Worm (Caenorhabditis elegans): Measurements from ENCODE around the gene ulp-2.

Gene ulp-2

DNA sequence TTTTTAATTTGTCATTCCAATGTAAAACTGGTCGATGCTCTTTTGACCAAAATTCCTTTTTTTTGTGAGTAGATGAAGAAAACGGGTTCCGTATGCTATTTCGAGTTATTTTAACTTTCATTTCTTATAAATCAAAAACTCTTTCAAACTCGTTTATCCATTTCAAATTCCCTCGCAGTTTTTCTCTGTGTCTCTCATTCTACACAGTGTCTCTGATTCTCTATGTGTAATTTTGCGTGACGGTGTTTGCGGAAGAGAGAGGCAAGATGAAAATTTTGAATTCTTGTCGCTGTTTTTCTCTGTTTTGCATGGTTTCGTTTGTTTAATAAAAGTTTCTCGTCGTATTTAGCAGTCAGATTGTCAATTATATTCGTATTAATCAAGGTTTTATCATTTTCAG, 39.4 kb upstream of the ulp-2 start, which contains the start of gene citk-2 (continued):
- TF ChIP-seq nhr-90 (tag; optimal IDR thresholded peaks at IDR 0.05; ENCODE audit: poor library complexity) (peak; percentile 93), blmp-1 (tag; optimal IDR thresholded peaks at IDR 0.05) (no peak), sup-37 (GFP tag; optimal IDR thresholded peaks at IDR 0.05) (peak; percentile 52), nhr-237 (tag; optimal IDR thresholded peaks at IDR 0.05) (peak; percentile 50), lin-39 (tag; optimal IDR thresholded peaks at IDR 0.05) (peak; percentile 90), efl-3 (GFP tag; optimal IDR thresholded peaks at IDR 0.05) (peak; percentile 38), ztf-4 (tag; optimal IDR thresholded peaks at IDR 0.05) (peak; percentile 90), fkh-8 (tag; optimal IDR thresholded peaks at IDR 0.05) (peak; percentile 66), elt-3 (tag; optimal IDR thresholded peaks at IDR 0.05) (peak in 2 of 6 experiments; percentile 76 to 91), nhr-19 (GFP tag; conservative IDR thresholded peaks at IDR 0.05) (peak; percentile 93), elt-2 (tag; optimal IDR thresholded peaks at IDR 0.05) (peak; percentile 99), hpl-2 (GFP tag; optimal IDR thresholded peaks at IDR 0.05) (no peak), C34B4.2 (tag; optimal IDR thresholded peaks at IDR 0.05) (peak; percentile 45), snu-23 (GFP tag; optimal IDR thresholded peaks at IDR 0.05) (peak; percentile 96), pqm-1 (tag; optimal IDR thresholded peaks at IDR 0.05) (no peak), mef-2 (tag; optimal IDR thresholded peaks at IDR 0.05) (no peak), ceh-90 (tag; optimal IDR thresholded peaks at IDR 0.05) (peak; percentile 60), nhr-84 (tag; optimal IDR thresholded peaks at IDR 0.05) (peak; percentile 58), C16A3.4 (tag; optimal IDR thresholded peaks at IDR 0.05) (peak; percentile 92), isw-1 (GFP tag; IDR thresholded peaks at IDR 0.05) (peak; percentile 90), egl-13 (tag; optimal IDR thresholded peaks at IDR 0.05) (peak; percentile 85), mab-9 (GFP tag; IDR thresholded peaks at IDR 0.05) (peak; percentile 80), nhr-77 (tag; optimal IDR thresholded peaks at IDR 0.05) (peak; percentile 61), nhr-76 (tag; optimal IDR thresholded peaks at IDR 0.05) (no peak), fos-1 (tag; optimal IDR thresholded peaks at IDR 0.05) (peak; percentile 93), grh-1 (GFP tag; IDR thresholded peaks at IDR 0.05) (peak; percentile 95), unc-98 (GFP tag; IDR thresholded peaks at IDR 0.05) (peak; percentile 41; the same call in 1 of the 2 replicates), nhr-28 (tag; optimal IDR thresholded peaks at IDR 0.05) (no peak), nhr-20 (tag; optimal IDR thresholded peaks at IDR 0.05) (peak; percentile 95), aly-2 (tag; optimal IDR thresholded peaks at IDR 0.05) (peak; percentile 92), ceh-82 (tag; optimal IDR thresholded peaks at IDR 0.05) (peak; percentile 74 to 90 (median 88)), sox-4 (tag; optimal IDR thresholded peaks at IDR 0.05) (no peak), ama-1 (optimal IDR thresholded peaks at IDR 0.05) (no peak), hlh-17 (GFP tag; optimal IDR thresholded peaks at IDR 0.05; ENCODE audit: borderline replicate concordance) (no peak), nhr-12 (tag; optimal IDR thresholded peaks at IDR 0.05) (no peak), jun-1 (tag; optimal IDR thresholded peaks at IDR 0.05) (peak; percentile 89), ces-1 (GFP tag; optimal IDR thresholded peaks at IDR 0.05) (no peak)

- TF ChIP-seq elt-3 (tag; optimal IDR thresholded peaks at IDR 0.05) (no peak), sox-4 (tag; optimal IDR thresholded peaks at IDR 0.05) (no peak), efl-1 (optimal IDR thresholded peaks at IDR 0.05) (no peak), efl-1 (GFP tag; optimal IDR thresholded peaks at IDR 0.05 in 1 of 2) (peak in 1 of 2 experiments; percentile 72), snpc-4 (tag; optimal IDR thresholded peaks at IDR 0.05) (no peak), nhr-84 (tag; optimal IDR thresholded peaks at IDR 0.05) (no peak)
Measured at ce11 chrII:4998657-4999056, 39.0 kb upstream of the ulp-2 start, which contains the start of gene F59A6.11. Gene F59A6.11 (minus strand): TSS chrII:4998757.

- no peak for TF ChIP-seq nhr-90 (tag; optimal IDR thresholded peaks at IDR 0.05; ENCODE audit: poor library complexity)
- TF ChIP-seq zag-1 (tag; optimal IDR thresholded peaks at IDR 0.05), result no peak
- no peak for TF ChIP-seq nhr-237 (tag; optimal IDR thresholded peaks at IDR 0.05)
- peak; percentile 18 for TF ChIP-seq rnt-1 (tag; optimal IDR thresholded peaks at IDR 0.05)
- peak; percentile 11 for TF ChIP-seq snu-23 (GFP tag; optimal IDR thresholded peaks at IDR 0.05)
- TF ChIP-seq efl-1 (optimal IDR thresholded peaks at IDR 0.05), result no peak
- peak; percentile 9 to 93 for TF ChIP-seq efl-1 (GFP tag; optimal IDR thresholded peaks at IDR 0.05 in 1 of 2)
- peak; percentile 47 for TF ChIP-seq mep-1 (tag; optimal IDR thresholded peaks at IDR 0.05)
- no peak for TF ChIP-seq grh-1 (GFP tag; IDR thresholded peaks at IDR 0.05)
- no peak for TF ChIP-seq lin-13 (GFP tag; optimal IDR thresholded peaks at IDR 0.05)
- TF ChIP-seq aly-2 (tag; optimal IDR thresholded peaks at IDR 0.05), result no peak
- TF ChIP-seq nhr-47 (tag; optimal IDR thresholded peaks at IDR 0.05), result no peak
- peak; percentile 67 for TF ChIP-seq lin-14 (GFP tag; optimal IDR thresholded peaks at IDR 0.05)
- no peak for TF ChIP-seq nhr-84 (tag; optimal IDR thresholded peaks at IDR 0.05)
- peak; percentile 25 for TF ChIP-seq nhr-71 (tag; optimal IDR thresholded peaks at IDR 0.05)
- TF ChIP-seq nhr-85 (tag), result peak; percentile 74
- TF ChIP-seq skn-1 (tag; optimal IDR thresholded peaks at IDR 0.05), result peak; percentile 19
- TF ChIP-seq unc-30 (tag; optimal IDR thresholded peaks at IDR 0.05), result no peak
- TF ChIP-seq unc-130 (tag; optimal IDR thresholded peaks at IDR 0.05), result no peak
- peak in 2 of 3 experiments; percentile 28 to 30 for TF ChIP-seq dpl-1 (GFP tag; optimal IDR thresholded peaks at IDR 0.05)
- no peak for TF ChIP-seq mab-9 (GFP tag; IDR thresholded peaks at IDR 0.05)
Measured at ce11 chrII:4994939-4995338, 35.3 kb upstream of the ulp-2 start, which contains the start of gene rnh-1.0. Gene rnh-1.0 (plus strand): TSS chrII:4995327.

Measured in whole organism, L1 larva.